ENCODE assay signal across 2 worm cellular contexts in the genomic region with DNA sequence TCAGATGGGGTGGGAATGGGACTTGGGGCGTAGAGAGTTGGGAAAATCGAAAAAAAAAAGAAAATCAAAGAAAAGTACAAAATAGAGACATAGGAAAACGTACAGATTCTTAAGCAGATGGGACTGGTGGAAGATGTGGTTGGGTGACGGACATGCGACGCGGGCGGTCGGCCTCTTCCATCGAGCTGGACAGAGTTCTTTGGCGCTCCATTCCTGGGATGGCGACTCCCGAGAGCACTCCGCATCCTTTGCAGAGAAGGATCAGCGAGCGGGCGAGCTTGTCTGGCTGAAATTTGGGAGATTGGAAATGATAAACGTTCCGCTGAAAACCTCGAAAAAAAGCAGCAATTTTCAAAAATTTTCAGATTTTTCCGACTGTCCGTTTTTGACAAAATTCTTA.
A peak's percentile ranks its signal among the peaks of the same experiment; 100 is the strongest.
TF ChIP-seq lines count a peak whose summit lies in the region.

No protein-coding gene starts in this region.

TF ChIP-seq in whole organism, L4 larva, 104 proteins besides CTCF, POLR2A, EP300 and RAD21:
- 0 out of 2 replicates have a peak, but pooled peaks have one; percentile 21 for TF ChIP-seq egl-43 (GFP tag; IDR thresholded peaks at IDR 0.05; lab: Robert Waterston, UW)
- TF ChIP-seq snpc-4 (tag; optimal IDR thresholded peaks at IDR 0.05; lab: Kevin White, UChicago) = no peak
- peak; percentile 78 for TF ChIP-seq set-16 (GFP tag; IDR thresholded peaks at IDR 0.05; lab: Robert Waterston, UW)
- no peak for TF ChIP-seq nhr-10 (tag; optimal IDR thresholded peaks at IDR 0.05; lab: Kevin White, UChicago)
- no peak for TF ChIP-seq nhr-42 (GFP tag; IDR thresholded peaks at IDR 0.05; lab: Robert Waterston, UW)
- no peak for TF ChIP-seq duxl-1 (tag; optimal IDR thresholded peaks at IDR 0.05; lab: Kevin White, UChicago; ENCODE audit: poor library complexity)
- no peak for TF ChIP-seq pqm-1 (tag; optimal IDR thresholded peaks at IDR 0.05; lab: Kevin White, UChicago)
- no peak for TF ChIP-seq daf-16 (GFP tag; optimal IDR thresholded peaks at IDR 0.05; lab: Kevin White, UChicago)
- TF ChIP-seq daf-16 (tag; optimal IDR thresholded peaks at IDR 0.05; lab: Kevin White, UChicago) = peak; percentile 4
- no peak for TF ChIP-seq ceh-62 (tag; optimal IDR thresholded peaks at IDR 0.05; lab: Kevin White, UChicago)
- no peak for TF ChIP-seq fos-1 (tag; optimal IDR thresholded peaks at IDR 0.05; lab: Kevin White, UChicago)

TF ChIP-seq in whole organism, young adult, 124 proteins besides CTCF, POLR2A, EP300 and RAD21:
- TF ChIP-seq zfh-2 (GFP tag; conservative IDR thresholded peaks at IDR 0.05; lab: Robert Waterston, UW) (peak; percentile 56; the same call in 1 of the 2 replicates), nhr-27 (tag; optimal IDR thresholded peaks at IDR 0.05; lab: Kevin White, UChicago) (no peak), sea-2 (GFP tag; IDR thresholded peaks at IDR 0.05; lab: Robert Waterston, UW) (no peak), ceh-100 (GFP tag; IDR thresholded peaks at IDR 0.05; lab: Robert Waterston, UW) (no peak), Y67H2A.10 (GFP tag; conservative IDR thresholded peaks at IDR 0.05; lab: Robert Waterston, UW) (no peak), madf-3 (GFP tag; IDR thresholded peaks at IDR 0.05; lab: Robert Waterston, UW) (0 out of 2 replicates have a peak, but pooled peaks have one; percentile 49), F49E8.2 (tag; optimal IDR thresholded peaks at IDR 0.05; lab: Kevin White, UChicago; ENCODE audit: insufficient read depth) (no peak), egrh-3 (GFP tag; IDR thresholded peaks at IDR 0.05; lab: Robert Waterston, UW) (peak; percentile 58; the same call in 1 of the 2 replicates)
